Comparison of ENCODE assay signal across 5 worm cellular contexts in genomic region chrIV:10060795-10061194, ce11.
TF ChIP-seq lines count a peak whose summit lies in the region.

No protein-coding gene starts in this region.

TF ChIP-seq in whole organism, L1 larva, 84 proteins besides CTCF, POLR2A, EP300 and RAD21:
- TF ChIP-seq aly-2 (tag; optimal IDR thresholded peaks at IDR 0.05; lab: Kevin White, UChicago) (no peak), elt-2 (tag; optimal IDR thresholded peaks at IDR 0.05; lab: Kevin White, UChicago) (peak; percentile 53), snpc-4 (tag; optimal IDR thresholded peaks at IDR 0.05; lab: Kevin White, UChicago) (no peak)

TF ChIP-seq in whole organism, L2 larva, 48 proteins besides CTCF, POLR2A, EP300 and RAD21:
- TF ChIP-seq ZK546.5 (tag; optimal IDR thresholded peaks at IDR 0.05; lab: Kevin White, UChicago) (no peak), fos-1 (tag; optimal IDR thresholded peaks at IDR 0.05; lab: Kevin White, UChicago) (peak; percentile 57)

TF ChIP-seq in whole organism, L3 larva, 47 proteins besides CTCF, POLR2A, EP300 and RAD21:
- TF ChIP-seq pha-4 (tag; optimal IDR thresholded peaks at IDR 0.05; lab: Kevin White, UChicago) (peak; percentile 28), nhr-77 (tag; optimal IDR thresholded peaks at IDR 0.05; lab: Kevin White, UChicago) (no peak), pqm-1 (tag; optimal IDR thresholded peaks at IDR 0.05; lab: Kevin White, UChicago) (peak; percentile 3), elt-2 (tag; optimal IDR thresholded peaks at IDR 0.05; lab: Kevin White, UChicago) (peak; percentile 45)

TF ChIP-seq in whole organism, L4 larva, 104 proteins besides CTCF, POLR2A, EP300 and RAD21:
- no peak for TF ChIP-seq daf-19 (GFP tag; conservative IDR thresholded peaks at IDR 0.05; lab: Robert Waterston, UW)
- peak; percentile 34 for TF ChIP-seq dmd-6 (GFP tag; IDR thresholded peaks at IDR 0.05; lab: Robert Waterston, UW)
- TF ChIP-seq daf-16 (GFP tag; optimal IDR thresholded peaks at IDR 0.05; lab: Kevin White, UChicago) = no peak
- TF ChIP-seq daf-16 (tag; optimal IDR thresholded peaks at IDR 0.05; lab: Kevin White, UChicago) = peak; percentile 50
- TF ChIP-seq aha-1 (tag; lab: Kevin White, UChicago) = peak; percentile 59
- peak; percentile 2 for TF ChIP-seq pqm-1 (tag; optimal IDR thresholded peaks at IDR 0.05; lab: Kevin White, UChicago)
- TF ChIP-seq Y105C5A.15 (GFP tag; IDR thresholded peaks at IDR 0.05; lab: Robert Waterston, UW) = no peak
TF ChIP-seq in whole organism, L4 larva: peak in this region for 4.

TF ChIP-seq in whole organism, young adult, 124 proteins besides CTCF, POLR2A, EP300 and RAD21:
- TF ChIP-seq nhr-80 (tag; optimal IDR thresholded peaks at IDR 0.05; lab: Kevin White, UChicago) (peak; percentile 31), snpc-1.1 (tag; optimal IDR thresholded peaks at IDR 0.05; lab: Kevin White, UChicago; ENCODE audit: insufficient read depth) (no peak)
